Fruit fly (Drosophila melanogaster): Measurements from ENCODE around the gene Grip.

DNA sequence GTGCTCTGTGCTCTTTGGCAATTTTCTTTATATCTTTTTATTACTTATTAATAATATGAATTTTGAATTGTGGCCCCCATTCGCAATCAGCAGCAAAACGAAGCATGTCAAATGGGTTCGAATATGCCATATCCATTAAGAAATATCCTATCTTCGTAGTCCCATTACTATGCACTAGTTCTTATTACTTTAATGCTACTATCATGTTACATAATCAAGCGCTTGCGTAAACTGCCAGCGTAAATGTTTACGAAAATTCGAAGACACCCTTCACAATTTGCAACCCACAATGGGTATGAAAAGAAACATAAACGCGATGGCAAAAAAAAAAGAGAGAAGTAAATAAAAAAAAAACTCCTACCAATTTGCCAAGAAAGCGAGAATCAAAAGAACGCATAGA is 39.4 kb upstream of the Grip start:
- no peak for TF ChIP-seq lola (GFP tag; optimal IDR thresholded peaks at IDR 0.05)
- no peak for TF ChIP-seq Abd-B (GFP tag; optimal IDR thresholded peaks at IDR 0.05)
- TF ChIP-seq HLH106 (tag; optimal IDR thresholded peaks at IDR 0.05), result no peak
- no peak for TF ChIP-seq Hr78 (GFP tag; optimal IDR thresholded peaks at IDR 0.05)
- TF ChIP-seq GATAd (GFP tag; optimal IDR thresholded peaks at IDR 0.05), result no peak
- TF ChIP-seq CG9705 (GFP tag; optimal IDR thresholded peaks at IDR 0.05), result no peak
- no peak for TF ChIP-seq dmrt93B (GFP tag; optimal IDR thresholded peaks at IDR 0.05)
- TF ChIP-seq Jra (GFP tag; optimal IDR thresholded peaks at IDR 0.05), result no peak
- peak; percentile 48 for TF ChIP-seq psq (GFP tag; optimal IDR thresholded peaks at IDR 0.05)
- TF ChIP-seq Hnf4 (GFP tag; optimal IDR thresholded peaks at IDR 0.05), result peak; percentile 23
- no peak for TF ChIP-seq brk (GFP tag; optimal IDR thresholded peaks at IDR 0.05)
- no peak for TF ChIP-seq dsf (GFP tag; optimal IDR thresholded peaks at IDR 0.05; ENCODE audit: borderline replicate concordance)
- TF ChIP-seq usp (GFP tag; optimal IDR thresholded peaks at IDR 0.05), result no peak
- no peak for TF ChIP-seq Vsx2 (GFP tag; optimal IDR thresholded peaks at IDR 0.05; ENCODE audit: partially characterized antibody)

Data from whole organism, wandering third instar larva.